Worm (Caenorhabditis elegans): Measurements from ENCODE around the gene lab-2.

DNA sequence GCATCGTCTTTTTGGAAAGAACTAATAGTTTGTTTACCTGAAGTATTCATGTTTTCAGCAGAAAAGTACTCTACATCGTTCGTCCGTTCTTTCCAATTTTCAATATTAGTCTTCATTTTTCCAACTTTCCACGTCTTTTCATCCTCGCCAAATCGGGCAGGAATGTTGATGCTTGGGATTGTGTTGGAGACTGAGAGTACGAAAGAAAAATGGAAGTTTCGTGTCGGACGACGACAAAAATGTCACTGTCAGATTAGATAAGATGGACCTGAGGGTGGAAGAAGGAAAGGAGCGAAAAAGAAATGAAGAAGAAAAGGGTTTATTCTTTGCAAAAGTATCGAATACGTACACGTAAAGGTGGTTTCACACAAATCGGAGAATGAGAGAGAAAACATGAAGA lies 31.4 kb downstream of the lab-2 start:
- TF ChIP-seq pha-4 (tag; optimal IDR thresholded peaks at IDR 0.05) (no peak), lin-15B (tag; optimal IDR thresholded peaks at IDR 0.05) (no peak)
